Fruit fly (Drosophila melanogaster): Measurements from ENCODE around the gene bdwf.

bdwf gene

DNA sequence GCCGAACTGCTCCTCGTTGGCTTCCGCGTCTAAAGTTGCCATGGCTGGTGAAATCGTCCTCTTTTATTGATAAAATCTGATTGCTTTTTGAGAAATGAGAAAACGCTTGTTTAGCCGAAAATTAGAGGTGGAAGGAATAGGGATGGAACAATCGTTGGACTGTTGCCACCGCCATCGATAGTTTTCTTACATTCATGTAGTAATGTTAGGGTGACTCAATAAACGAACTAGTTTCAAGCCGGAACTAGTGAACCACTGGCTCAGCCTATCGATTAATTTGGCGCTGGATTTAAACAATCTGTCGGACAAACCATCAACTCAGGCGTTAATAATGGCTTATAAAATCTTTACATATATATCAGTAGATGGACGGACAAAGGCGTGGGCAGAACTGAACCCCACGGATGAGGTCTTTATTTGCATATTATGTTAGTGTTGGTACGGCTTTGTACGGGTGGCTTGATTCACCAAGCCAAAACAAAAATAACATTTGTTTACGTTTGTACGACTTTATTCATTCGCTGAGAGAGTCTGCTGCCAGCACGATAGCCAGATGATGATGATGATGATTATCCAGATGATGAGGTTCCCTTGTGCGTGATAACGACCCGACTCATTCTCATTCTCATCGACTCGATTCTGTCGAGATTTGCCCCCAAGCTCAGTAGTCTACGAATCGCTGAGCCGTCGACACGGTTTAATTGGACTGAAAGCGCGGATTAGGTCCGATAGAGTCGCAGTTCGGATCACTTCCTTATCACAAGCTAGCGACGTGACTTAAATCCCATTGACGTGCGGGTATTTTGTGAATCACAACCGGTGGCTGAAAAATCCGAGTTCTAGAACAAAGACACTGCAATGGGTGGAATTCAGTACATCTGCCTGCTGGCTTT lies 40.5 kb downstream of the bdwf start, which contains the start of the genes Sf3a1 and Irc (continued):
- TF ChIP-seq CG17802 (tag; optimal IDR thresholded peaks at IDR 0.05) (no peak), CG33213 (GFP tag; optimal IDR thresholded peaks at IDR 0.05) (peak; percentile 62), Oli (tag; optimal IDR thresholded peaks at IDR 0.05) (no peak), ttk (GFP tag; IDR thresholded peaks at IDR 0.05) (no peak), B-H2 (GFP tag; optimal IDR thresholded peaks at IDR 0.05) (peak; percentile 61), CG12391 (tag; optimal IDR thresholded peaks at IDR 0.05) (peak; percentile 50), CG9215 (GFP tag; IDR thresholded peaks at IDR 0.05) (no peak), Camta (GFP tag; optimal IDR thresholded peaks at IDR 0.05) (peak; percentile 25), CG6175 (GFP tag; IDR thresholded peaks at IDR 0.05) (0 out of 3 replicates have a peak, but pooled peaks have one; percentile 13), rib (GFP tag; IDR thresholded peaks at IDR 0.05) (0 out of 2 replicates have a peak, but pooled peaks have one; percentile 14), hkb (optimal IDR thresholded peaks at IDR 0.05) (peak; percentile 38), hkb (GFP tag; IDR thresholded peaks at IDR 0.05) (0 out of 2 replicates have a peak, but pooled peaks have one; percentile 27), CG14050 (GFP tag; IDR thresholded peaks at IDR 0.05) (no peak), CG17612 (GFP tag; IDR thresholded peaks at IDR 0.05) (no peak), CG11696 (GFP tag; IDR thresholded peaks at IDR 0.05) (no peak), CG10565 (GFP tag; optimal IDR thresholded peaks at IDR 0.05) (no peak), gce (GFP tag; IDR thresholded peaks at IDR 0.05) (no peak), YL-1 (GFP tag; optimal IDR thresholded peaks at IDR 0.05) (peak; percentile 73), stc (GFP tag; IDR thresholded peaks at IDR 0.05) (no peak), Gsc (GFP tag; IDR thresholded peaks at IDR 0.05) (no peak), sisA (GFP tag; IDR thresholded peaks at IDR 0.05) (no peak), inv (GFP tag; IDR thresholded peaks at IDR 0.05; ENCODE audit: partially characterized antibody) (peak; percentile 94), Drgx (GFP tag; IDR thresholded peaks at IDR 0.05) (peak; percentile 20; the same call in 1 of the 2 replicates), kni (GFP tag; optimal IDR thresholded peaks at IDR 0.05) (no peak), ab (GFP tag; optimal IDR thresholded peaks at IDR 0.05) (no peak), CG13624 (GFP tag; optimal IDR thresholded peaks at IDR 0.05) (peak; percentile 41), HmgZ (tag; optimal IDR thresholded peaks at IDR 0.05) (peak; percentile 75), Asciz (GFP tag; optimal IDR thresholded peaks at IDR 0.05) (no peak), CoRest (tag; optimal IDR thresholded peaks at IDR 0.05) (peak; percentile 31), stwl (tag; optimal IDR thresholded peaks at IDR 0.05) (peak; percentile 82), CG6813 (GFP tag; optimal IDR thresholded peaks at IDR 0.05) (no peak), gcm2 (GFP tag; optimal IDR thresholded peaks at IDR 0.05) (no peak), CG9727 (GFP tag; optimal IDR thresholded peaks at IDR 0.05) (no peak), ranshi (GFP tag; IDR thresholded peaks at IDR 0.05) (no peak), chif (GFP tag; optimal IDR thresholded peaks at IDR 0.05) (no peak), Dad (GFP tag; optimal IDR thresholded peaks at IDR 0.05) (peak; percentile 25), E2f2 (GFP tag; IDR thresholded peaks at IDR 0.05) (peak; percentile 97), shn (GFP tag; optimal IDR thresholded peaks at IDR 0.05) (no peak), z (GFP tag; IDR thresholded peaks at IDR 0.05) (no peak), Lhr (GFP tag; optimal IDR thresholded peaks at IDR 0.05) (peak; percentile 72), fd96Cb (tag; optimal IDR thresholded peaks at IDR 0.05) (no peak), trh (GFP tag; optimal IDR thresholded peaks at IDR 0.05) (no peak), bbx (GFP tag; IDR thresholded peaks at IDR 0.05; ENCODE audit: partially characterized antibody) (peak; percentile 97), CG4854 (GFP tag; optimal IDR thresholded peaks at IDR 0.05) (no peak), CG30403 (GFP tag; optimal IDR thresholded peaks at IDR 0.05) (peak; percentile 47), bab2 (GFP tag; optimal IDR thresholded peaks at IDR 0.05) (peak; percentile 13), Sin3A (optimal IDR thresholded peaks at IDR 0.05) (peak; percentile 61), Deaf1 (tag; optimal IDR thresholded peaks at IDR 0.05) (peak; percentile 41), NFAT (GFP tag; IDR thresholded peaks at IDR 0.05) (no peak; the same call in 1 of the 2 replicates), gt (GFP tag; IDR thresholded peaks at IDR 0.05) (no peak)
